Worm (Caenorhabditis elegans) whole organism, L2 larva: ENCODE results near the gene F58H1.6.

Source experiments
- ZK546.5 ChIP-seq: sonication (generic microtip); optimal IDR thresholded peaks from 2 replicates; lab custom pipeline; 2017; ENCODE audit warnings: missing biosample characterization, missing genetic modification characterization
- ama-1 ChIP-seq: fragments of 150-350 bp; optimal IDR thresholded peaks from 2 replicates; lab custom pipeline; 2018; ENCODE audit warnings: inconsistent platforms
- blmp-1 ChIP-seq: sonication (generic microtip); optimal IDR thresholded peaks from 2 replicates; lab custom pipeline; 2017; ENCODE audit warnings: missing genetic modification characterization, mild to moderate bottlenecking, missing compliant biosample characterization, antibody characterized with exemption, moderate library complexity; ENCODE audit not compliant: insufficient read depth
- egl-27 ChIP-seq: sonication (generic microtip); optimal IDR thresholded peaks from 3 replicates; lab custom pipeline; 2017; ENCODE audit warnings: missing biosample characterization, missing genetic modification reagents, missing genetic modification characterization
- lin-11 ChIP-seq: fragments of 150-350 bp; sonication (generic microtip); optimal IDR thresholded peaks from 2 replicates; lab custom pipeline; 2014; ENCODE audit warnings: missing biosample characterization, missing genetic modification characterization, inconsistent platforms, mixed read lengths
- mbf-1 ChIP-seq: sonication (generic microtip); optimal IDR thresholded peaks from 2 replicates; lab custom pipeline; 2017; ENCODE audit warnings: missing biosample characterization, missing genetic modification characterization
- nhr-11 ChIP-seq: fragments of 150-350 bp; optimal IDR thresholded peaks from 2 replicates; lab custom pipeline; 2014; ENCODE audit warnings: missing biosample characterization, missing genetic modification characterization
- nhr-12 ChIP-seq: fragments of 150-350 bp; optimal IDR thresholded peaks from 2 replicates; lab custom pipeline; 2014; ENCODE audit warnings: missing biosample characterization, missing genetic modification characterization
- nhr-6 ChIP-seq: fragments of 150-350 bp; optimal IDR thresholded peaks from 2 replicates; lab custom pipeline; 2014; ENCODE audit warnings: missing biosample characterization, missing genetic modification characterization
- unc-62 ChIP-seq: fragments of 150-350 bp; optimal IDR thresholded peaks from 2 replicates; lab custom pipeline; 2014; ENCODE audit warnings: missing biosample characterization, missing genetic modification reagents, missing genetic modification characterization
- ztf-11 ChIP-seq: sonication (generic microtip); optimal IDR thresholded peaks from 2 replicates; lab custom pipeline; 2017; ENCODE audit warnings: missing biosample characterization, missing genetic modification characterization
- ztf-4 ChIP-seq: fragments of 150-350 bp; optimal IDR thresholded peaks from 2 replicates; lab custom pipeline; 2014; ENCODE audit warnings: missing biosample characterization, missing genetic modification characterization

DNA sequence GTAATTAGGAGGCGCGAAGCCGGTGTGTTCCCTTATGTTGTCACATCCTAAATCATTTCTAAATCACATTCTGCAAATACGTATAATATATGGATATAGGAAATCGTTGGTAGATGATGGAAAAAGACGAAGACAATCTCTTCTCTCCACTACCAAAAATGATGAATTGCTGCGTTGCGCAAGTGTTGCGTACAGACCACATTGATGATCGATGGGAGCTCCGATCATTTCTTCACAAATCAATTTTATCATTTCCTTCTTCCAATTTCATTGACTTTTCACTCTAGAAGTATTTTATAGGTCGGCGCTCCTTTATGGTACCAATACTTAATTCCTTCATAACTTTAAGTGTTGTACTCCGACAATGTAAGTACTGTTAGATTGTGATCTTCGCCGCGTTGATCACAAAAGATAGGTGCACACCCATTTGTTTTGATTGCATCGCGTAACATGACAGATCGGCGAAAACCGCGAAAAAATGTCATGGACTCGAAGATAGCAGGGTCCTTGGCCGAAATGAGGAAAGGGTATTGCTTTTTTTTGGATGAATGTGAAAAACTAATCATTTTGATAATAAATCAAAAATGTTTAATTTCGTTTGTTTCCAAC is 7.2 kb downstream of the F58H1.6 start:
- TF ChIP-seq blmp-1 (tag; lab: Kevin White, UChicago) (no peak), nhr-6 (tag; lab: Kevin White, UChicago) (no peak), unc-62 (GFP tag; lab: Kevin White, UChicago) (no peak), egl-27 (tag; lab: Kevin White, UChicago) (no peak), ztf-11 (tag; lab: Kevin White, UChicago) (no peak), ZK546.5 (tag; lab: Kevin White, UChicago) (no peak), ama-1 (lab: Kevin White, UChicago) (no peak), lin-11 (no peak), mbf-1 (no peak), ztf-4 (no peak), nhr-12 (tag; lab: Kevin White, UChicago) (no peak), nhr-11 (no peak)
